Worm (Caenorhabditis elegans) whole organism, early embryonic: ENCODE data around the gene kgb-1.

Experiments
- ama-1 ChIP-seq: fragments of 150-350 bp; optimal IDR thresholded peaks from 2 replicates; lab custom pipeline; 2014
- flt-1 ChIP-seq: fragments of 200-800 bp; sonication (Bioruptor generic); IDR thresholded peaks from 2 replicates; pipeline ENCODE4 v1.3.6; 2022; ENCODE audit warnings: missing genetic modification characterization, missing compliant biosample characterization
- scrt-1 ChIP-seq: fragments of 200-800 bp; sonication (Bioruptor generic); IDR thresholded peaks from 2 replicates; pipeline ENCODE4 v1.3.6; 2022; ENCODE audit warnings: missing genetic modification characterization, missing compliant biosample characterization

ce11 chrIV:410420-410891 is 621 bp upstream of the kgb-1 start, which contains the start of gene T07A9.12:
- TF ChIP-seq flt-1 (GFP tag; lab: Robert Waterston, UW) (no peak; the same call in 1 of the 2 replicates), ama-1 (lab: Kevin White, UChicago) (no peak), scrt-1 (no peak)
